Fruit fly (Drosophila melanogaster): ENCODE data around the gene CG15177.

CG15177 gene

DNA sequence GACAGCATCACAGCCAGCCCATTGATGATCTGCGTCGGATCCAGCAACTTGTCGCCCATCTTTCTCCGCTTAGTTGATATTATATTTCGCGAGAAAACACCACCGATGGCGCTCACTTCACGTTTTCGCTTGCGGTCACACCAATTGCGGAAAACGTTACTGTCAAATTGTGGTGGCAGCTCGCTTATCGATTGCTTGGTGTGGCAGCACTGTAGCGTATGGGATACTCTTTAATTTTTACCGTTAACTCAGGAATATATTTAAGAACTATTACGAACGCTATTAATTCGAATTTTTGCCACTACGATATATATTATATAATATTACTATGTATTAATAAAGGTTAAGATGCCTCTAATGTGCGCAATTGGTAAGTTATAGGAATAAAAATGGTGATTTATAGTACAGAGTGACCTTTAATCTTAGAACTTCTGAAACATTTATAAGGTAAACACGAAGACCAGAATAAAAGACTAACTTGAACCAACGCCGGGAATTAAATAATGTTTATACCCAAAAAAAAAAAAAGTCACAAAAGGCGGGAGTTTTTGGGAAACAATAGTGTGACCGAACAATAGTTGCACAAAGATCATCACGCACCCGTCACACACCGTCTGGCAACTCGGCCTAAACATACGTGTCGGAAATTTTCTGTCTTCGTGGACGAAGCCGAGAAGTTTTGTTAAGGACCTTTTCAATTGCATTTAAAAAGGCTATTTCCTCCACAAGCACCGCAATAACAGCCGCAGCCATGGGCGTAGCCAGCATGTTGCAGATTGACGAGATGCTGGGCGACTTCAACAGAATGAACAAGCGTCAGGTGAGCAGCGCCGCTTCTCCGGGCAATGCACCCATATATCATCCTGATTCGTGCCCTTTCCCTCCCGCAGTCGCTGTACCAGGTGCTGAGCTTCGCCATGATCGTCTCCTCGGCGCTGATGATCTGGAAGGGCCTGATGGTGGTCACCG, 28.4 kb upstream of the CG15177 start, which contains the start of the genes CG1307 and twr (continued):
- TF ChIP-seq CG15514 (GFP tag; optimal IDR thresholded peaks at IDR 0.05) (peak; percentile 65), twi (tag; optimal IDR thresholded peaks at IDR 0.05) (no peak), Ssrp (tag; optimal IDR thresholded peaks at IDR 0.05) (peak; percentile 36), CG17802 (tag; optimal IDR thresholded peaks at IDR 0.05) (peak; percentile 13), CG12071 (GFP tag; optimal IDR thresholded peaks at IDR 0.05) (no peak), Med (GFP tag) (peak; percentile 82), CG7987 (GFP tag; optimal IDR thresholded peaks at IDR 0.05) (peak; percentile 5), onecut (GFP tag; IDR thresholded peaks at IDR 0.05) (peak; percentile 74), CG13287 (GFP tag; IDR thresholded peaks at IDR 0.05; ENCODE audit: partially characterized antibody) (peak; percentile 20; the same call in 1 of the 2 replicates), CG7372 (GFP tag; IDR thresholded peaks at IDR 0.05) (0 out of 2 replicates have a peak, but pooled peaks have one; percentile 15)

DNA sequence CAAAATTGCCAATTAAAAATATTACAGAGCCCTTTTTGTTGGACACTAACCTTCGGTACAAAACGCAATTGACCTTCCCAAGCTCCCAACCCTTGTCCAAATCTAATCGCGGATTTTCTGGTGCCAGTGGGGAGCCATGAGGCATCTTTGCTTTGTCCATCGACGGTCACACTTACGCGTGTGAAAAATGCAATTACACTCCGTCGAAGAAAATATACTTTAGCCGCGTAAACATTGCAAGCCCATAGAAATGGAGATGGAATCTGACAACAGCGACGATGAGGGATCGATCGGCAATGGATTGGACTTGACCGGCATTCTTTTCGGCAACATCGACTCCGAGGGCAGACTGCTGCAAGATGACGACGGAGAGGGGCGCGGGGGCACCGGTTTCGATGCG, 17.6 kb upstream of the CG15177 start, which contains the start of gene Taf1:
Taf1 (plus strand) TSS at position 150 of the 400 bp plus-strand sequence.
- peak; percentile 82 for TF ChIP-seq CG13775 (GFP tag; optimal IDR thresholded peaks at IDR 0.05)
- TF ChIP-seq CG17186 (GFP tag; optimal IDR thresholded peaks at IDR 0.05), result peak; percentile 82
- no peak for TF ChIP-seq kah (GFP tag; optimal IDR thresholded peaks at IDR 0.05)
- no peak for TF ChIP-seq otp (GFP tag; IDR thresholded peaks at IDR 0.05)
- peak; percentile 63; the same call in 1 of the 3 replicates for TF ChIP-seq Opbp (GFP tag; IDR thresholded peaks at IDR 0.05; ENCODE audit: partially characterized antibody)
- TF ChIP-seq Sin3A (optimal IDR thresholded peaks at IDR 0.05), result peak; percentile 66
- peak; percentile 15 for TF ChIP-seq zfh2 (GFP tag; optimal IDR thresholded peaks at IDR 0.05)
- TF ChIP-seq CTCF (GFP tag; optimal IDR thresholded peaks at IDR 0.05), result peak; percentile 75
- TF ChIP-seq CG10147 (GFP tag; optimal IDR thresholded peaks at IDR 0.05), result no peak
- peak; percentile 28 for TF ChIP-seq bigmax (GFP tag; optimal IDR thresholded peaks at IDR 0.05)
- TF ChIP-seq Max (GFP tag; optimal IDR thresholded peaks at IDR 0.05), result peak; percentile 5
- TF ChIP-seq CG6854 (GFP tag; optimal IDR thresholded peaks at IDR 0.05), result no peak
- peak; percentile 25 for TF ChIP-seq dm (GFP tag; optimal IDR thresholded peaks at IDR 0.05)
- 0 out of 3 replicates have a peak, but pooled peaks have one; percentile 11 for TF ChIP-seq CG16813 (GFP tag; IDR thresholded peaks at IDR 0.05; ENCODE audit: partially characterized antibody)
- TF ChIP-seq CG7928 (GFP tag; optimal IDR thresholded peaks at IDR 0.05), result peak; percentile 26
- TF ChIP-seq E2f2 (GFP tag; IDR thresholded peaks at IDR 0.05), result 0 out of 2 replicates have a peak, but pooled peaks have one; percentile 21
- peak; percentile 49; the same call in 2 of the 4 replicates for TF ChIP-seq Dll (GFP tag; IDR thresholded peaks at IDR 0.05; ENCODE audit: partially characterized antibody)
- TF ChIP-seq crol (GFP tag; IDR thresholded peaks at IDR 0.05), result peak; percentile 98
- TF ChIP-seq Ets65A (GFP tag), result no peak
- peak; percentile 27 for TF ChIP-seq CG17912 (GFP tag; optimal IDR thresholded peaks at IDR 0.05)
- TF ChIP-seq ato (GFP tag; IDR thresholded peaks at IDR 0.05; ENCODE audit: partially characterized antibody), result 0 out of 2 replicates have a peak, but pooled peaks have one; percentile 32
- TF ChIP-seq Myb (GFP tag; optimal IDR thresholded peaks at IDR 0.05), result peak; percentile 26
- peak; percentile 15 for TF ChIP-seq Mes4 (GFP tag; optimal IDR thresholded peaks at IDR 0.05)
- TF ChIP-seq row (GFP tag; IDR thresholded peaks at IDR 0.05), result peak; percentile 56
- TF ChIP-seq mld (GFP tag; IDR thresholded peaks at IDR 0.05; ENCODE audit: partially characterized antibody), result 0 out of 3 replicates have a peak, but pooled peaks have one; percentile 13
- no peak for TF ChIP-seq klu (GFP tag; IDR thresholded peaks at IDR 0.05)
- peak; percentile 41 for TF ChIP-seq Dp (GFP tag; optimal IDR thresholded peaks at IDR 0.05)
- no peak for TF ChIP-seq CG17385 (GFP tag; optimal IDR thresholded peaks at IDR 0.05)
- peak; percentile 37; the same call in 1 of the 2 replicates for TF ChIP-seq Scr (GFP tag; IDR thresholded peaks at IDR 0.05; ENCODE audit: partially characterized antibody)
- peak; percentile 99 for TF ChIP-seq MESR4 (GFP tag; optimal IDR thresholded peaks at IDR 0.05)
- TF ChIP-seq insv (GFP tag; optimal IDR thresholded peaks at IDR 0.05), result peak in 1 of 2 experiments; percentile 30
- TF ChIP-seq TFAM (GFP tag; optimal IDR thresholded peaks at IDR 0.05), result no peak
- TF ChIP-seq CG14710 (tag; optimal IDR thresholded peaks at IDR 0.05), result peak; percentile 67
- TF ChIP-seq CG10431 (GFP tag; optimal IDR thresholded peaks at IDR 0.05), result peak; percentile 86
- TF ChIP-seq CG4328 (GFP tag; optimal IDR thresholded peaks at IDR 0.05), result no peak
- no peak for TF ChIP-seq Camta (GFP tag; optimal IDR thresholded peaks at IDR 0.05)
